Fruit fly (Drosophila melanogaster) whole organism, wandering third instar larva: Measurements from ENCODE around the gene CG1529.
A peak's percentile ranks its signal among the peaks of the same experiment; 100 is the strongest.

ENCODE experiments used
- br ChIP-seq: fragments of 200-800 bp; sonication (Bioruptor generic); optimal IDR thresholded peaks from 2 replicates; lab custom pipeline; 2016; ENCODE audit warnings: missing biosample characterization, missing genetic modification characterization
- h ChIP-seq: fragments of 200-800 bp; sonication (Bioruptor generic); optimal IDR thresholded peaks from 3 replicates; lab custom pipeline; 2016; ENCODE audit warnings: missing biosample characterization, mild to moderate bottlenecking, missing genetic modification characterization
- rgr ChIP-seq: fragments of 200-800 bp; sonication (Bioruptor generic); optimal IDR thresholded peaks from 3 replicates; lab custom pipeline; 2016; ENCODE audit warnings: missing biosample characterization, mild to moderate bottlenecking, missing genetic modification characterization
- usp ChIP-seq: fragments of >200 bp; optimal IDR thresholded peaks from 2 replicates; lab custom pipeline; 2017; ENCODE audit warnings: missing biosample characterization, missing genetic modification characterization

- TF ChIP-seq h (GFP tag; lab: Kevin White, UChicago), result no peak
- no peak for TF ChIP-seq usp (GFP tag; lab: Kevin White, UChicago)
- TF ChIP-seq rgr (GFP tag; lab: Kevin White, UChicago), result peak; percentile 36
- TF ChIP-seq br (GFP tag; lab: Kevin White, UChicago), result no peak
These were observed 3.6 kb upstream of the CG1529 start, which contains the start of gene Ntf-2 for dm6 chrX:21035208-21035937.
